Fruit fly (Drosophila melanogaster) whole organism, prepupa: ENCODE data around the gene Hr4.

Experiments used
- CG16779 ChIP-seq: fragments of 200-800 bp; sonication (Bioruptor generic); optimal IDR thresholded peaks from 3 replicates; lab custom pipeline; 2017; ENCODE audit warnings: missing biosample characterization, mild to moderate bottlenecking, missing genetic modification characterization
- CG3032 ChIP-seq: fragments of 200-800 bp; optimal IDR thresholded peaks from 2 replicates; lab custom pipeline; 2019; ENCODE audit warnings: missing biosample characterization, mild to moderate bottlenecking, missing genetic modification characterization, moderate library complexity
- CG3919 ChIP-seq: fragments of 200-800 bp; sonication (Bioruptor generic); optimal IDR thresholded peaks from 3 replicates; lab custom pipeline; 2016; ENCODE audit warnings: missing biosample characterization, missing genetic modification characterization
- Eip93F ChIP-seq: fragments of 200-800 bp; sonication (Bioruptor generic); optimal IDR thresholded peaks from 2 replicates; lab custom pipeline; 2016; ENCODE audit warnings: missing biosample characterization, mild to moderate bottlenecking, missing genetic modification characterization
- Ets96B ChIP-seq: fragments of 200-800 bp; optimal IDR thresholded peaks from 2 replicates; lab custom pipeline; 2019; ENCODE audit warnings: missing biosample characterization, mild to moderate bottlenecking, missing genetic modification characterization, moderate library complexity
- Lpt ChIP-seq: fragments of 200-800 bp; sonication (Bioruptor generic); optimal IDR thresholded peaks from 3 replicates; lab custom pipeline; 2016; ENCODE audit warnings: missing biosample characterization, missing genetic modification characterization
- Smox ChIP-seq: fragments of 200-800 bp; sonication (Bioruptor generic); optimal IDR thresholded peaks from 3 replicates; lab custom pipeline; 2016; ENCODE audit warnings: missing biosample characterization, missing genetic modification characterization

DNA sequence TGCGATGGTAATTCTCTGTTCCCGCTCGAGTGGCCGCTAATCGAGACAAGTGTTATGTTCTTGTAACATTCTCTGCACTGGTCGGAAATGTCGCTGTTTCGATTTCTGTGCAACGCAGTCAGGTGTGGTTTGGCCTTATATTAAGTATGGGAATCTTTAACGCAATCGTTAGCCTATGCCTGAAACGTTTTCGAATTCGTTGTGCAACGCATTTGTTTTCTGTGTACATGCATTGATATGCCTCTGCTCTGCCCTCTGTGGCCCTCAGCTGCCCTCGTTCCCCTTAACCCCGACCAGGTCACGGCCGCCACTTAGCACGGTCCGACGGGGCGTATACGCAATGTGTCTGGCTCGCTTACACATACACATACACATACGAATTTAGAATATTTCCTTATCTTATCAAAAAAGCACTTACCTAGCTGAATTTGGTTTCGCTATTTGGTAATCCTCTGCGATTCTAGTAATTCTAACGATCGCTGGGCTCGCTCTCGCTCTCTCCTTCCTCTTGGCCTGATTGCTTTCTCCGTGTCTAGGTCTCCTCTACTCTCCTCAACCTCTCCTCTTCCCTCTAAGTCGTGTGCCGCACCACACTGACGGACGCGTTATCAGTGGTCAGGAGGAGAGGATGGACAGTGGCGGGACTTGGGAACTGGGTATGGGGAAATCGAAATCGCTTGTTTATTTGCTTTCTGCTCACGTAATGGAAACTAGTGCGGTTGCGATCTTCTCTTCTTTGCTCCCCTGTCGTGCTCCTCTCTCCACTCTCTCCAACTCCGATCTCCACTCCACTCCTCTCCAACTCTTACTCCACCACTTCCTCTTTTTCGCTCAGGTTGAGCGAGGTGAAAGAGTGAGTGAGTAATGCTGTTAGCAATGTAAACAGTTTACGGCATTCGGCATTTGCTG is 107.3 kb downstream of the Hr4 start:
- no peak for TF ChIP-seq Eip93F
- no peak for TF ChIP-seq CG16779 (tag; lab: Kevin White, UChicago)
- TF ChIP-seq Lpt (GFP tag; lab: Kevin White, UChicago), result no peak
- no peak for TF ChIP-seq CG3032 (tag; lab: Kevin White, UChicago)
- TF ChIP-seq Ets96B, result no peak
- TF ChIP-seq CG3919, result no peak
- no peak for TF ChIP-seq Smox
